Worm (Caenorhabditis elegans) whole organism, L1 larva: Measurements from ENCODE around the gene skr-20.
A peak's percentile ranks its signal among the peaks of the same experiment; 100 is the strongest.

Experiments used
- C16A3.4 ChIP-seq: fragments of 150-350 bp; optimal IDR thresholded peaks from 2 replicates; lab custom pipeline; 2014; ENCODE audit warnings: missing biosample characterization, missing genetic modification characterization
- F16B12.6 ChIP-seq: fragments of 150-350 bp; optimal IDR thresholded peaks from 2 replicates; lab custom pipeline; 2014; ENCODE audit warnings: missing biosample characterization, missing genetic modification characterization
- alr-1 ChIP-seq: fragments of 200-800 bp; sonication (Bioruptor generic); optimal IDR thresholded peaks from 2 replicates; lab custom pipeline; 2018; ENCODE audit warnings: borderline replicate concordance, mild to moderate bottlenecking, missing genetic modification characterization, missing compliant biosample characterization
- aly-2 ChIP-seq: fragments of 150-350 bp; optimal IDR thresholded peaks from 2 replicates; lab custom pipeline; 2014; ENCODE audit warnings: missing biosample characterization, missing genetic modification characterization
- ama-1 ChIP-seq: fragments of 150-350 bp; optimal IDR thresholded peaks from 2 replicates; lab custom pipeline; 2014
- ceh-8 ChIP-seq: fragments of 200-800 bp; sonication (Bioruptor generic); optimal IDR thresholded peaks from 2 replicates; lab custom pipeline; 2018; ENCODE audit warnings: mild to moderate bottlenecking, missing genetic modification characterization, moderate library complexity, missing compliant biosample characterization
- ceh-82 ChIP-seq, 3 experiments: fragments of 150-350 bp in 1 of 3; sonication (generic microtip) in 2 of 3; optimal IDR thresholded peaks; 2 replicates each; lab custom pipeline; 2014 to 2017; ENCODE audit warnings: missing biosample characterization in 3 of 3, missing genetic modification characterization in 3 of 3
- ceh-88 ChIP-seq: fragments of 200-800 bp; sonication (Bioruptor generic); IDR thresholded peaks from 2 replicates; pipeline ENCODE4 v1.3.6; 2022; ENCODE audit warnings: missing genetic modification characterization, missing compliant biosample characterization
- ceh-90 ChIP-seq: sonication (generic microtip); optimal IDR thresholded peaks from 2 replicates; lab custom pipeline; 2016; ENCODE audit warnings: missing genetic modification characterization, missing compliant biosample characterization
- ces-1 ChIP-seq: fragments of 150-350 bp; optimal IDR thresholded peaks from 2 replicates; lab custom pipeline; 2014; ENCODE audit warnings: missing biosample characterization, missing genetic modification reagents, missing genetic modification characterization
- dpl-1 ChIP-seq, 3 experiments: fragments of 150-350 bp in 2 of 3; sonication (generic microtip) in 1 of 3; optimal IDR thresholded peaks; 2 replicates each; lab custom pipeline; 2014 to 2017; ENCODE audit warnings: missing biosample characterization in 3 of 3, missing genetic modification characterization in 3 of 3, missing genetic modification reagents in 3 of 3
- dsc-1 ChIP-seq: sonication (generic microtip); optimal IDR thresholded peaks from 2 replicates; lab custom pipeline; 2016; ENCODE audit warnings: mild to moderate bottlenecking, missing genetic modification characterization, missing compliant biosample characterization
- efl-1 ChIP-seq, 4 experiments: fragments of 150-350 bp; optimal IDR thresholded peaks in 3 of 4; peaks in 1 of 4; 1 replicate in 1 of 4; 2 replicates in 3 of 4; lab custom pipeline; 2014; ENCODE audit warnings: missing biosample characterization in 2 of 4, missing genetic modification characterization in 2 of 4, missing genetic modification reagents in 2 of 4
- efl-3 ChIP-seq: fragments of 200-800 bp; sonication (Bioruptor generic); optimal IDR thresholded peaks from 2 replicates; lab custom pipeline; 2018; ENCODE audit warnings: mild to moderate bottlenecking, missing genetic modification characterization, missing compliant biosample characterization
- egl-13 ChIP-seq: sonication (generic microtip); optimal IDR thresholded peaks from 2 replicates; lab custom pipeline; 2016; ENCODE audit warnings: missing genotype, missing genetic modification reagents, missing genetic modification characterization, missing compliant biosample characterization
- egl-27 ChIP-seq, 2 experiments: fragments of 150-350 bp in 1 of 2; sonication (generic microtip); optimal IDR thresholded peaks; 3 replicates each; lab custom pipeline; 2017 to 2018; ENCODE audit warnings: missing biosample characterization in 2 of 2, missing genetic modification characterization in 2 of 2, missing genetic modification reagents in 2 of 2
- elt-2 ChIP-seq: sonication (generic microtip); optimal IDR thresholded peaks from 2 replicates; lab custom pipeline; 2016; ENCODE audit warnings: missing genetic modification characterization, mild to moderate bottlenecking, inconsistent platforms, missing compliant biosample characterization, missing genetic modification reagents
- elt-3 ChIP-seq, 6 experiments: fragments of 150-350 bp in 1 of 6; sonication (generic microtip); optimal IDR thresholded peaks; 2 replicates each; lab custom pipeline; 2017 to 2018; ENCODE audit warnings: missing biosample characterization in 6 of 6, missing genetic modification characterization in 6 of 6, inconsistent platforms in 1 of 6
- fkh-10 ChIP-seq: sonication (generic microtip); optimal IDR thresholded peaks from 2 replicates; lab custom pipeline; 2017; ENCODE audit warnings: missing biosample characterization, missing genetic modification reagents, missing genetic modification characterization
- fkh-4 ChIP-seq: sonication (generic microtip); optimal IDR thresholded peaks from 2 replicates; lab custom pipeline; 2016; ENCODE audit warnings: missing compliant biosample characterization, missing genetic modification characterization, borderline replicate concordance
- fkh-8 ChIP-seq: sonication (generic microtip); optimal IDR thresholded peaks from 2 replicates; lab custom pipeline; 2016; ENCODE audit warnings: mild to moderate bottlenecking, missing genetic modification characterization, missing compliant biosample characterization
- grh-1 ChIP-seq: fragments of 200-800 bp; sonication (Bioruptor generic); IDR thresholded peaks from 2 replicates; pipeline ENCODE4 v1.3.6; 2022; ENCODE audit warnings: missing genetic modification reagents, missing genetic modification characterization, missing compliant biosample characterization
- hpl-2 ChIP-seq: fragments of 150-350 bp; optimal IDR thresholded peaks from 2 replicates; lab custom pipeline; 2014; ENCODE audit warnings: missing biosample characterization, missing genetic modification reagents, missing genetic modification characterization
- jun-1 ChIP-seq: fragments of 150-350 bp; optimal IDR thresholded peaks from 2 replicates; lab custom pipeline; 2014; ENCODE audit warnings: missing biosample characterization, missing genetic modification reagents, missing genetic modification characterization
- lin-13 ChIP-seq: fragments of 150-350 bp; optimal IDR thresholded peaks from 2 replicates; lab custom pipeline; 2014; ENCODE audit warnings: missing biosample characterization, missing genetic modification reagents, missing genetic modification characterization
- lin-14 ChIP-seq: fragments of 200-800 bp; sonication (Bioruptor generic); optimal IDR thresholded peaks from 2 replicates; lab custom pipeline; 2018; ENCODE audit warnings: mild to moderate bottlenecking, missing genetic modification characterization, moderate library complexity, missing compliant biosample characterization
- lin-35 ChIP-seq, 2 experiments: fragments of 150-350 bp; optimal IDR thresholded peaks; 2 replicates each; lab custom pipeline; 2014; ENCODE audit warnings: missing biosample characterization in 2 of 2, missing genetic modification characterization in 2 of 2, missing genetic modification reagents in 2 of 2
- lsy-2 ChIP-seq, 2 experiments: fragments of 150-350 bp; optimal IDR thresholded peaks; 2 replicates each; lab custom pipeline; 2014; ENCODE audit warnings: missing biosample characterization in 2 of 2, missing genetic modification characterization in 2 of 2
- mdl-1 ChIP-seq, 2 experiments: fragments of 150-350 bp; optimal IDR thresholded peaks; 2 replicates each; lab custom pipeline; 2014 to 2017; ENCODE audit warnings: missing biosample characterization in 2 of 2, missing genetic modification characterization in 2 of 2, inconsistent platforms in 1 of 2
- nhr-12 ChIP-seq: sonication (generic microtip); optimal IDR thresholded peaks from 2 replicates; lab custom pipeline; 2017; ENCODE audit warnings: missing biosample characterization, missing genetic modification characterization
- pqm-1 ChIP-seq: sonication (generic microtip); optimal IDR thresholded peaks from 3 replicates; lab custom pipeline; 2017; ENCODE audit warnings: missing biosample characterization, missing genetic modification characterization
- rnt-1 ChIP-seq: sonication (generic microtip); optimal IDR thresholded peaks from 2 replicates; lab custom pipeline; 2016; ENCODE audit warnings: mild to moderate bottlenecking, missing genetic modification characterization, moderate library complexity, missing compliant biosample characterization
- snpc-4 ChIP-seq: fragments of 150-350 bp; optimal IDR thresholded peaks from 2 replicates; lab custom pipeline; 2014; ENCODE audit warnings: missing biosample characterization, missing genetic modification characterization
- snu-23 ChIP-seq: sonication (generic microtip); optimal IDR thresholded peaks from 2 replicates; lab custom pipeline; 2016; ENCODE audit warnings: missing genetic modification characterization, missing compliant biosample characterization
- sptf-1 ChIP-seq: fragments of 150-350 bp; optimal IDR thresholded peaks from 2 replicates; lab custom pipeline; 2014; ENCODE audit warnings: missing biosample characterization, missing genetic modification characterization
- tlp-1 ChIP-seq: fragments of 150-350 bp; optimal IDR thresholded peaks from 2 replicates; lab custom pipeline; 2014; ENCODE audit warnings: missing biosample characterization, missing genetic modification characterization
- unc-130 ChIP-seq: fragments of 150-350 bp; optimal IDR thresholded peaks from 2 replicates; lab custom pipeline; 2017; ENCODE audit warnings: missing biosample characterization, missing genetic modification characterization, inconsistent platforms
- unc-62 ChIP-seq: fragments of 150-350 bp; optimal IDR thresholded peaks from 2 replicates; lab custom pipeline; 2014; ENCODE audit warnings: missing biosample characterization, missing genetic modification reagents, missing genetic modification characterization
- unc-98 ChIP-seq: fragments of 200-800 bp; sonication (Bioruptor generic); IDR thresholded peaks from 2 replicates; pipeline ENCODE4 v1.3.6; 2022; ENCODE audit warnings: missing genetic modification characterization, missing compliant biosample characterization
- xbp-1 ChIP-seq: sonication (generic microtip); optimal IDR thresholded peaks from 2 replicates; lab custom pipeline; 2016; ENCODE audit warnings: missing genetic modification characterization, missing compliant biosample characterization
- zag-1 ChIP-seq: fragments of 150-350 bp; optimal IDR thresholded peaks from 2 replicates; lab custom pipeline; 2014; ENCODE audit warnings: missing biosample characterization, missing genetic modification characterization
- zip-4 ChIP-seq: fragments of 200-800 bp; sonication (Bioruptor generic); optimal IDR thresholded peaks from 2 replicates; lab custom pipeline; 2018; ENCODE audit warnings: mild to moderate bottlenecking, missing genetic modification characterization, moderate library complexity, missing compliant biosample characterization

skr-20 gene

ce11 chrX:13210478-13210877 is 12.9 kb downstream of the skr-20 start (continued):
- TF ChIP-seq rnt-1 (tag; lab: Kevin White, UChicago) (peak; percentile 27), elt-2 (tag; lab: Kevin White, UChicago) (no peak), hpl-2 (GFP tag; lab: Kevin White, UChicago) (no peak), xbp-1 (tag; lab: Kevin White, UChicago) (peak; percentile 43), efl-1 (optimal IDR thresholded peaks at IDR 0.05; lab: Kevin White, UChicago) (no peak), efl-1 (GFP tag; optimal IDR thresholded peaks at IDR 0.05 in 1 of 2; lab: Kevin White, UChicago) (peak in 1 of 2 experiments; percentile 3), elt-3 (tag; optimal IDR thresholded peaks at IDR 0.05; lab: Kevin White, UChicago) (no peak), nhr-12 (tag; lab: Kevin White, UChicago) (no peak), fkh-4 (no peak), ama-1 (lab: Kevin White, UChicago) (no peak), zip-4 (GFP tag; lab: Kevin White, UChicago) (no peak), jun-1 (tag; lab: Kevin White, UChicago) (no peak), dpl-1 (GFP tag; optimal IDR thresholded peaks at IDR 0.05; lab: Kevin White, UChicago) (no peak), lsy-2 (tag; optimal IDR thresholded peaks at IDR 0.05; lab: Kevin White, UChicago) (peak; percentile 24 to 65), ceh-82 (tag; optimal IDR thresholded peaks at IDR 0.05; lab: Kevin White, UChicago) (peak; percentile 8 to 19 (median 14)), dsc-1 (peak; percentile 62), ceh-8 (GFP tag; lab: Kevin White, UChicago) (peak; percentile 10), ceh-90 (no peak), lin-14 (GFP tag; lab: Kevin White, UChicago) (peak; percentile 94), lin-35 (GFP tag; optimal IDR thresholded peaks at IDR 0.05; lab: Kevin White, UChicago) (peak in 1 of 2 experiments; percentile 31), snu-23 (GFP tag; lab: Kevin White, UChicago) (peak; percentile 59), zag-1 (tag; lab: Kevin White, UChicago) (peak; percentile 83), mdl-1 (tag; optimal IDR thresholded peaks at IDR 0.05; lab: Kevin White, UChicago) (no peak)

DNA sequence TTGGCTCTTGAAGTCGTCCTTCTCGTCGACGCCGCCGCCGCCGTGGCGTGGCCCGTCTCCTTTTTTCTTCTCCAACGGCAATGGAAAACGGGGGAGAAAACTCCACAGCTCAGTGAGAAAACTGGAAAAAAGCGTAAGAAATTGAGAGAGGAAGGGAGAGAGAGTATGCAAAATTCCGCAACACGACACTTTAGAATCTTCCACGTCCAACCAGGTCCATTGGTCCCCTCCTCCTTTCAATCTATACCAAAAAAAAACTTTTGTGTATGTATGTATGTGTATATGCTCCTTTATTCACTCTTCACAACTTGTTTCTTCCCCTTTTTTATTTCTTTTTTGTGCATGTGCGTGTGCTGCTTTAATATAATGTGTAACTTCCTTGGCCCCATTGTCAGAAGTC is 14.3 kb downstream of the skr-20 start:
- TF ChIP-seq fkh-10 (peak; percentile 69), ceh-88 (GFP tag; lab: Robert Waterston, UW) (no peak), snpc-4 (tag; lab: Kevin White, UChicago) (no peak), C16A3.4 (no peak), pqm-1 (tag; lab: Kevin White, UChicago) (no peak), unc-62 (GFP tag; lab: Kevin White, UChicago) (no peak), F16B12.6 (tag; lab: Kevin White, UChicago) (no peak), egl-13 (tag; lab: Kevin White, UChicago) (no peak), efl-1 (optimal IDR thresholded peaks at IDR 0.05; lab: Kevin White, UChicago) (no peak), efl-1 (GFP tag; optimal IDR thresholded peaks at IDR 0.05 in 1 of 2; lab: Kevin White, UChicago) (no peak), aly-2 (no peak), fkh-8 (no peak), dpl-1 (GFP tag; optimal IDR thresholded peaks at IDR 0.05; lab: Kevin White, UChicago) (no peak), sptf-1 (tag; lab: Kevin White, UChicago) (no peak), egl-27 (tag; optimal IDR thresholded peaks at IDR 0.05; lab: Kevin White, UChicago) (no peak), nhr-12 (tag; lab: Kevin White, UChicago) (no peak), grh-1 (GFP tag; lab: Robert Waterston, UW) (no peak), lin-14 (GFP tag; lab: Kevin White, UChicago) (peak; percentile 61), alr-1 (tag; lab: Kevin White, UChicago) (no peak), lin-13 (GFP tag; lab: Kevin White, UChicago) (no peak), ces-1 (GFP tag; lab: Kevin White, UChicago) (no peak), unc-130 (tag; lab: Kevin White, UChicago) (no peak), dsc-1 (no peak), efl-3 (GFP tag; lab: Kevin White, UChicago) (no peak), ceh-82 (tag; optimal IDR thresholded peaks at IDR 0.05; lab: Kevin White, UChicago) (peak in 1 of 3 experiments; percentile 0), unc-98 (no peak), tlp-1 (tag; lab: Kevin White, UChicago) (no peak), mdl-1 (tag; optimal IDR thresholded peaks at IDR 0.05; lab: Kevin White, UChicago) (no peak)
